Fruit fly (Drosophila melanogaster) whole organism, embryonic: ENCODE measurements around the gene hop.
A peak's percentile ranks its signal among the peaks of the same experiment; 100 is the strongest.

Experiments
- Adf1 ChIP-seq: fragments of 200-800 bp; sonication (Bioruptor generic); IDR thresholded peaks from 2 replicates; pipeline ENCODE4 v1.3.6; 2022; ENCODE audit warnings: missing biosample characterization, missing genetic modification characterization
- Antp ChIP-seq: fragments of 200-800 bp; sonication (Bioruptor generic); optimal IDR thresholded peaks from 3 replicates; lab custom pipeline; 2016; ENCODE audit warnings: missing biosample characterization, missing genetic modification characterization
- Asciz ChIP-seq: fragments of 200-800 bp; sonication (Bioruptor generic); optimal IDR thresholded peaks from 2 replicates; lab custom pipeline; 2017; ENCODE audit warnings: missing biosample characterization, mild to moderate bottlenecking, missing genetic modification characterization, missing genetic modification reagents
- Awh ChIP-seq: fragments of 200-800 bp; sonication (Bioruptor generic); IDR thresholded peaks from 2 replicates; pipeline ENCODE4, ENCODE4 v1.3.6; 2022; ENCODE audit warnings: missing biosample characterization, missing genetic modification characterization
- CG12219 ChIP-seq: fragments of 200-800 bp; sonication (Bioruptor generic); optimal IDR thresholded peaks from 3 replicates; lab custom pipeline; 2018; ENCODE audit warnings: missing biosample characterization, mild to moderate bottlenecking, missing genetic modification characterization
- CG1233 ChIP-seq: fragments of 200-800 bp; sonication (Bioruptor generic); optimal IDR thresholded peaks from 4 replicates; lab custom pipeline; 2018; ENCODE audit warnings: missing biosample characterization, mild to moderate bottlenecking, missing genetic modification characterization
- CG13775 ChIP-seq: fragments of 200-800 bp; sonication (Bioruptor generic); optimal IDR thresholded peaks from 3 replicates; lab custom pipeline; 2017; ENCODE audit warnings: missing biosample characterization, mild to moderate bottlenecking, missing genetic modification characterization
- CG15601 ChIP-seq: fragments of 200-800 bp; sonication (Bioruptor generic); optimal IDR thresholded peaks from 3 replicates; lab custom pipeline; 2019; ENCODE audit warnings: missing biosample characterization, mild to moderate bottlenecking, missing genetic modification characterization, moderate library complexity
- CG1602 ChIP-seq: fragments of 200-800 bp; sonication (Bioruptor generic); optimal IDR thresholded peaks from 3 replicates; lab custom pipeline; 2016; ENCODE audit warnings: missing biosample characterization, missing genetic modification characterization
- CG16815 ChIP-seq: fragments of 200-800 bp; sonication (Bioruptor generic); optimal IDR thresholded peaks from 3 replicates; lab custom pipeline; 2017; ENCODE audit warnings: missing biosample characterization, mild to moderate bottlenecking, missing genetic modification characterization
- CG18011 ChIP-seq: fragments of 200-800 bp; sonication (Bioruptor generic); optimal IDR thresholded peaks from 2 replicates; lab custom pipeline; 2017; ENCODE audit warnings: missing biosample characterization, missing genetic modification characterization, mild to moderate bottlenecking, moderate library complexity, missing genotype
- CG31388 ChIP-seq: fragments of 200-800 bp; sonication (Bioruptor generic); optimal IDR thresholded peaks from 2 replicates; lab custom pipeline; 2016; ENCODE audit warnings: missing biosample characterization, missing genetic modification characterization
- CG32532 ChIP-seq: fragments of 200-800 bp; sonication (Bioruptor generic); IDR thresholded peaks from 2 replicates; pipeline ENCODE4 v1.3.6; 2022; ENCODE audit warnings: missing biosample characterization, missing genetic modification characterization
- CG33557 ChIP-seq: fragments of 200-800 bp; sonication (Bioruptor generic); optimal IDR thresholded peaks from 2 replicates; lab custom pipeline; 2019; ENCODE audit warnings: missing biosample characterization, mild to moderate bottlenecking, missing genetic modification characterization, moderate library complexity
- CG3407 ChIP-seq: fragments of 200-800 bp; sonication (Bioruptor generic); optimal IDR thresholded peaks from 2 replicates; lab custom pipeline; 2018; ENCODE audit warnings: missing biosample characterization, mild to moderate bottlenecking, missing genetic modification characterization
- CG42726 ChIP-seq: fragments of 200-800 bp; sonication (Bioruptor generic); IDR thresholded peaks from 2 replicates; pipeline ENCODE4 v1.3.6; 2022; ENCODE audit warnings: missing biosample characterization, missing genetic modification characterization; ENCODE audit not compliant: partially characterized antibody
- CG4404 ChIP-seq: fragments of 200-800 bp; sonication (Bioruptor generic); IDR thresholded peaks from 2 replicates; pipeline ENCODE4 v1.3.6; 2022; ENCODE audit warnings: missing biosample characterization, missing genetic modification characterization
- CG4820 ChIP-seq: fragments of 200-800 bp; sonication (Bioruptor generic); optimal IDR thresholded peaks from 3 replicates; lab custom pipeline; 2016; ENCODE audit warnings: missing biosample characterization, missing genetic modification characterization
- CG7372 ChIP-seq: fragments of 200-800 bp; sonication (Bioruptor generic); IDR thresholded peaks from 2 replicates; pipeline ENCODE4 v1.3.6; 2022; ENCODE audit warnings: missing biosample characterization, missing genetic modification characterization
- CG7556 ChIP-seq: fragments of 200-800 bp; sonication (Bioruptor generic); optimal IDR thresholded peaks from 2 replicates; lab custom pipeline; 2017; ENCODE audit warnings: missing biosample characterization, mild to moderate bottlenecking, missing genetic modification characterization
- CG8478 ChIP-seq: fragments of >200 bp; optimal IDR thresholded peaks from 2 replicates; lab custom pipeline; 2018
- CG9797 ChIP-seq: fragments of 200-800 bp; sonication (Bioruptor generic); optimal IDR thresholded peaks from 3 replicates; lab custom pipeline; 2018; ENCODE audit warnings: missing biosample characterization, mild to moderate bottlenecking, missing genetic modification characterization
- Dll ChIP-seq: fragments of 200-800 bp; sonication (Bioruptor generic); IDR thresholded peaks from 4 replicates; pipeline ENCODE4 v1.3.6; 2022; ENCODE audit warnings: missing biosample characterization, missing genetic modification characterization; ENCODE audit not compliant: partially characterized antibody
- Dp ChIP-seq: fragments of 200-800 bp; sonication (Bioruptor generic); optimal IDR thresholded peaks from 2 replicates; lab custom pipeline; 2018; ENCODE audit warnings: missing biosample characterization, mild to moderate bottlenecking, missing genetic modification characterization, moderate library complexity
- Elba2 ChIP-seq: fragments of 200-800 bp; sonication (Bioruptor generic); optimal IDR thresholded peaks from 3 replicates; lab custom pipeline; 2016; ENCODE audit warnings: missing biosample characterization, missing genetic modification characterization
- Ets65A ChIP-seq: fragments of 200-800 bp; sonication (Bioruptor generic); peaks from one replicate; lab custom pipeline; 2016; ENCODE audit warnings: missing biosample characterization, missing genetic modification characterization
- H15 ChIP-seq: fragments of 200-800 bp; sonication (Bioruptor generic); IDR thresholded peaks from 3 replicates; pipeline ENCODE4 v1.3.6; 2022; ENCODE audit warnings: missing biosample characterization, missing genetic modification characterization
- H2.0 ChIP-seq: fragments of 200-800 bp; sonication (Bioruptor generic); IDR thresholded peaks from 2 replicates; pipeline ENCODE4 v1.3.6; 2022; ENCODE audit warnings: missing biosample characterization, missing genetic modification characterization
- Jarid2 ChIP-seq: fragments of 200-800 bp; sonication (Bioruptor generic); optimal IDR thresholded peaks from 3 replicates; lab custom pipeline; 2017; ENCODE audit warnings: mild to moderate bottlenecking, missing biosample characterization, missing genetic modification reagents, missing genetic modification characterization
- Lim3 ChIP-seq: fragments of 200-800 bp; sonication (Bioruptor generic); IDR thresholded peaks from 2 replicates; pipeline ENCODE4 v1.3.6; 2022; ENCODE audit warnings: missing biosample characterization, missing genetic modification characterization
- Nf-YC ChIP-seq: fragments of 200-800 bp; optimal IDR thresholded peaks from 3 replicates; lab custom pipeline; 2019; ENCODE audit warnings: missing biosample characterization, mild to moderate bottlenecking, missing genetic modification characterization, moderate library complexity
- al ChIP-seq: fragments of 200-800 bp; sonication (Bioruptor generic); IDR thresholded peaks from 2 replicates; pipeline ENCODE4 v1.3.6; 2022; ENCODE audit warnings: missing biosample characterization, missing genetic modification characterization
- cg ChIP-seq: fragments of 200-800 bp; sonication (Bioruptor generic); optimal IDR thresholded peaks from 3 replicates; lab custom pipeline; 2019; ENCODE audit warnings: missing biosample characterization, mild to moderate bottlenecking, missing genetic modification characterization, moderate library complexity
- crp ChIP-seq, 2 experiments: fragments of 200-800 bp; sonication (Bioruptor generic); optimal IDR thresholded peaks; 2 replicates in 1 of 2; 3 replicates in 1 of 2; lab custom pipeline; 2017; ENCODE audit warnings: missing biosample characterization in 2 of 2, missing genetic modification characterization in 2 of 2, mild to moderate bottlenecking in 1 of 2, moderate library complexity in 1 of 2
- dati ChIP-seq: fragments of 200-800 bp; sonication (Bioruptor generic); IDR thresholded peaks from 2 replicates; pipeline ENCODE4 v1.3.6; 2022; ENCODE audit warnings: missing biosample characterization, missing genetic modification characterization
- disco-r ChIP-seq: fragments of 200-800 bp; sonication (Bioruptor generic); optimal IDR thresholded peaks from 2 replicates; lab custom pipeline; 2016; ENCODE audit warnings: missing biosample characterization, missing genetic modification characterization
- gce ChIP-seq: fragments of 200-800 bp; sonication (Bioruptor generic); IDR thresholded peaks from 3 replicates; pipeline ENCODE4 v1.3.6; 2022; ENCODE audit warnings: missing biosample characterization, missing genetic modification characterization
- hb ChIP-seq: fragments of 200-800 bp; sonication (Bioruptor generic); IDR thresholded peaks from 3 replicates; pipeline ENCODE4 v1.3.6; 2022; ENCODE audit warnings: missing biosample characterization, missing genetic modification characterization; ENCODE audit not compliant: partially characterized antibody
- lab ChIP-seq: fragments of 200-800 bp; sonication (Bioruptor generic); optimal IDR thresholded peaks from 3 replicates; lab custom pipeline; 2017; ENCODE audit warnings: missing biosample characterization, missing genetic modification characterization, mild to moderate bottlenecking, moderate library complexity, missing genetic modification reagents
- lbe ChIP-seq: fragments of 200-800 bp; sonication (Bioruptor generic); optimal IDR thresholded peaks from 2 replicates; lab custom pipeline; 2016; ENCODE audit warnings: missing biosample characterization, mild to moderate bottlenecking, missing genetic modification characterization
- lola ChIP-seq, 3 experiments: fragments of >200 bp in 2 of 3; fragments of 200-800 bp in 1 of 3; sonication (Bioruptor generic) in 1 of 3; optimal IDR thresholded peaks; 2 replicates each; lab custom pipeline; 2017 to 2019; ENCODE audit warnings: missing biosample characterization in 3 of 3, missing genetic modification characterization in 3 of 3, mild to moderate bottlenecking in 1 of 3, moderate library complexity in 1 of 3
- oc ChIP-seq: fragments of 200-800 bp; sonication (Bioruptor generic); optimal IDR thresholded peaks from 2 replicates; lab custom pipeline; 2018; ENCODE audit warnings: missing biosample characterization, mild to moderate bottlenecking, missing genetic modification characterization, moderate library complexity
- onecut ChIP-seq: fragments of 200-800 bp; sonication (Bioruptor generic); IDR thresholded peaks from 2 replicates; pipeline ENCODE4 v1.3.6; 2022; ENCODE audit warnings: missing biosample characterization, missing genetic modification characterization
- sc ChIP-seq, 3 experiments: fragments of >200 bp in 2 of 3; fragments of 200-800 bp in 1 of 3; sonication (Bioruptor generic) in 1 of 3; optimal IDR thresholded peaks; 2 replicates in 2 of 3; 3 replicates in 1 of 3; lab custom pipeline; 2017; ENCODE audit warnings: mild to moderate bottlenecking in 1 of 3, missing biosample characterization in 1 of 3, missing genetic modification characterization in 1 of 3, missing genetic modification reagents in 1 of 3
- sob ChIP-seq: fragments of 200-800 bp; sonication (Bioruptor generic); IDR thresholded peaks from 2 replicates; pipeline ENCODE4 v1.3.6; 2022; ENCODE audit warnings: missing biosample characterization, missing genetic modification characterization
- stwl ChIP-seq: fragments of 200-800 bp; sonication (Bioruptor generic); optimal IDR thresholded peaks from 3 replicates; lab custom pipeline; 2018; ENCODE audit warnings: missing biosample characterization, mild to moderate bottlenecking, missing genetic modification characterization, moderate library complexity
- tgo ChIP-seq: fragments of 200-800 bp; sonication (Bioruptor generic); IDR thresholded peaks from 3 replicates; pipeline ENCODE4 v1.3.6; 2022; ENCODE audit warnings: missing biosample characterization, missing genetic modification characterization
- tin ChIP-seq: fragments of 200-800 bp; sonication (Bioruptor generic); optimal IDR thresholded peaks from 3 replicates; lab custom pipeline; 2016; ENCODE audit warnings: missing biosample characterization, missing genetic modification characterization
- wdn ChIP-seq: fragments of 200-800 bp; sonication (Bioruptor generic); IDR thresholded peaks from 2 replicates; pipeline ENCODE4 v1.3.6; 2022; ENCODE audit warnings: missing biosample characterization, missing genetic modification characterization
- z ChIP-seq: fragments of 200-800 bp; sonication (Bioruptor generic); IDR thresholded peaks from 3 replicates; pipeline ENCODE4 v1.3.6; 2022; ENCODE audit warnings: missing biosample characterization, missing genetic modification characterization

The hop gene

dm6 chrX:11325175-11325768 is 42.6 kb downstream of the hop start, which contains the start of gene Gapvd1 (continued):
- no peak for TF ChIP-seq CG7372 (GFP tag; lab: Robert Waterston, UW)
- no peak for TF ChIP-seq Lim3 (GFP tag; lab: Robert Waterston, UW)
- TF ChIP-seq Dll (GFP tag; lab: Robert Waterston, UW), result peak; percentile 82
- TF ChIP-seq hb, result peak; percentile 71
- TF ChIP-seq dati, result no peak
- TF ChIP-seq al (GFP tag; lab: Robert Waterston, UW), result no peak
- TF ChIP-seq CG7556 (GFP tag; lab: Kevin White, UChicago), result no peak
- TF ChIP-seq wdn (GFP tag; lab: Robert Waterston, UW), result no peak
- peak; percentile 4 for TF ChIP-seq lbe (GFP tag; lab: Kevin White, UChicago)
- TF ChIP-seq tgo (GFP tag; lab: Robert Waterston, UW), result 0 out of 3 replicates have a peak, but pooled peaks have one; percentile 14
- no peak for TF ChIP-seq CG3407 (GFP tag; lab: Kevin White, UChicago)
- TF ChIP-seq Awh (GFP tag; lab: Robert Waterston, UW), result no peak
- no peak for TF ChIP-seq CG18011 (GFP tag; lab: Kevin White, UChicago)
- peak; percentile 28 for TF ChIP-seq Dp
- TF ChIP-seq z (GFP tag; lab: Robert Waterston, UW), result no peak
- TF ChIP-seq Elba2 (GFP tag; lab: Kevin White, UChicago), result no peak
- TF ChIP-seq CG12219 (GFP tag; lab: Kevin White, UChicago), result no peak
- TF ChIP-seq CG15601, result no peak
- no peak for TF ChIP-seq CG13775
- TF ChIP-seq Ets65A (GFP tag; lab: Kevin White, UChicago), result peak; percentile 43
- TF ChIP-seq sc (optimal IDR thresholded peaks at IDR 0.05; lab: Kevin White, UChicago), result no peak
- no peak for TF ChIP-seq sc (GFP tag; optimal IDR thresholded peaks at IDR 0.05; lab: Kevin White, UChicago)
- TF ChIP-seq Adf1 (GFP tag; lab: Robert Waterston, UW), result no peak
- no peak for TF ChIP-seq lola (GFP tag; optimal IDR thresholded peaks at IDR 0.05; lab: Kevin White, UChicago)
- TF ChIP-seq H15 (GFP tag; lab: Robert Waterston, UW), result no peak
- TF ChIP-seq H2.0 (GFP tag; lab: Robert Waterston, UW), result no peak
- TF ChIP-seq stwl (tag; lab: Kevin White, UChicago), result peak; percentile 53
- no peak for TF ChIP-seq CG1233
- no peak for TF ChIP-seq CG33557
- TF ChIP-seq disco-r, result no peak
- TF ChIP-seq gce (GFP tag; lab: Robert Waterston, UW), result no peak
- TF ChIP-seq Antp (GFP tag; lab: Kevin White, UChicago), result no peak
- peak; percentile 35; the same call in 1 of the 2 replicates for TF ChIP-seq sob (GFP tag; lab: Robert Waterston, UW)
- no peak for TF ChIP-seq Asciz (GFP tag; lab: Kevin White, UChicago)
- no peak for TF ChIP-seq Jarid2 (GFP tag; lab: Kevin White, UChicago)
- TF ChIP-seq CG4404 (GFP tag; lab: Robert Waterston, UW), result no peak
- no peak for TF ChIP-seq CG4820 (GFP tag; lab: Kevin White, UChicago)
- no peak for TF ChIP-seq CG1602 (GFP tag; lab: Kevin White, UChicago)
- TF ChIP-seq crp (GFP tag; optimal IDR thresholded peaks at IDR 0.05; lab: Kevin White, UChicago), result peak in 1 of 2 experiments; percentile 88
- no peak for TF ChIP-seq CG8478
- no peak for TF ChIP-seq CG31388 (GFP tag; lab: Kevin White, UChicago)
- peak; percentile 81 for TF ChIP-seq cg (GFP tag; lab: Kevin White, UChicago)
- peak; percentile 87 for TF ChIP-seq CG42726
- peak; percentile 44 for TF ChIP-seq CG32532 (GFP tag; lab: Robert Waterston, UW)
- TF ChIP-seq CG16815 (GFP tag; lab: Kevin White, UChicago), result no peak
- TF ChIP-seq Nf-YC (tag; lab: Kevin White, UChicago), result peak; percentile 11
- TF ChIP-seq CG9797 (GFP tag; lab: Kevin White, UChicago), result peak; percentile 28
- TF ChIP-seq onecut (GFP tag; lab: Robert Waterston, UW), result no peak
- no peak for TF ChIP-seq oc (tag; lab: Kevin White, UChicago)
- no peak for TF ChIP-seq lab
- no peak for TF ChIP-seq tin (GFP tag; lab: Kevin White, UChicago)
